Worm (Caenorhabditis elegans): ENCODE results near the gene best-13.

DNA sequence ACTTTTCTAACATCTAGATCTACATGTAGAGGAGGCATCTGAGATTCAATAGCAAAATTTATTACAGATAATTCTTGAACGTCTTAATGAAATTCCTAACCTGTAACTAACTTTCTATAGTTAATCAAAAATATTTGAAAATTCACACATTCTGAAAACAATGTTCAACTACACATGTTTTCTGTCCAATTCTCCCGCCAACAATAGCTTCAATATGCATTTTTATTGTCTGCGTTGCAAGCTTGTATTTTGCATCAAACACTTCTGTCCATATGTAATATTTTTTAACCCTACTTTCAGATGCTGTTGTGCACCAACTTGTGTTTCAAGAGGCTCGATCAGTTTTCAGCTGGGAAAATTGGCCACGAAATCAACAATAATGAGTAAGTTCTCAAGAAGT, 5.0 kb upstream of the best-13 start, which contains the start of gene tbc-3:
- TF ChIP-seq egl-27 (tag; optimal IDR thresholded peaks at IDR 0.05) = no peak
- no peak for TF ChIP-seq ama-1 (optimal IDR thresholded peaks at IDR 0.05)

Measured in whole organism, L1 larva.